Worm (Caenorhabditis elegans) whole organism, L4 larva: ENCODE data around the gene T14B4.8.

Source experiments
- T20F7.1 ChIP-seq: fragments of 200-800 bp; sonication (Bioruptor generic); optimal IDR thresholded peaks from 2 replicates; lab custom pipeline; 2018; ENCODE audit warnings: mild to moderate bottlenecking, missing genetic modification characterization, missing compliant biosample characterization
- T26A8.4 ChIP-seq: fragments of 200-800 bp; sonication (Bioruptor generic); IDR thresholded peaks from 2 replicates; pipeline ENCODE4 v1.3.6; 2022; ENCODE audit warnings: missing genetic modification characterization, missing compliant biosample characterization
- Y105C5A.15 ChIP-seq: fragments of 200-800 bp; sonication (Bioruptor generic); IDR thresholded peaks from 2 replicates; pipeline ENCODE4 v1.3.6; 2022; ENCODE audit warnings: missing genetic modification characterization, missing compliant biosample characterization
- Y5F2A.4 ChIP-seq: fragments of 200-800 bp; sonication (Bioruptor generic); optimal IDR thresholded peaks from 2 replicates; lab custom pipeline; 2018; ENCODE audit warnings: mild to moderate bottlenecking, missing genetic modification characterization, missing compliant biosample characterization
- Y75B8A.6 ChIP-seq: fragments of 200-800 bp; sonication (Bioruptor generic); IDR thresholded peaks from 2 replicates; pipeline ENCODE4 v1.3.6; 2022; ENCODE audit warnings: missing genetic modification reagents, missing genetic modification characterization, missing compliant biosample characterization
- ZK337.2 ChIP-seq: fragments of 200-800 bp; sonication (Bioruptor generic); IDR thresholded peaks from 2 replicates; pipeline ENCODE4 v1.3.6; 2022; ENCODE audit warnings: missing genetic modification reagents, missing genetic modification characterization, missing compliant biosample characterization
- aha-1 ChIP-seq: fragments of 150-350 bp; peaks from one replicate; lab custom pipeline; 2014; ENCODE audit warnings: missing biosample characterization, missing genetic modification characterization
- attf-4 ChIP-seq: sonication (generic microtip); optimal IDR thresholded peaks from 3 replicates; lab custom pipeline; 2017; ENCODE audit warnings: missing biosample characterization, missing genetic modification characterization
- ceh-20 ChIP-seq: fragments of 200-800 bp; sonication (Bioruptor generic); IDR thresholded peaks from 2 replicates; pipeline ENCODE4 v1.3.6; 2022; ENCODE audit warnings: missing genetic modification reagents, missing genetic modification characterization, missing compliant biosample characterization
- ces-1 ChIP-seq: fragments of 150-350 bp; sonication (generic microtip); optimal IDR thresholded peaks from 4 replicates; lab custom pipeline; 2014; ENCODE audit warnings: missing biosample characterization, missing genetic modification reagents, missing genetic modification characterization
- ctbp-1 ChIP-seq: fragments of 200-800 bp; sonication (Bioruptor generic); IDR thresholded peaks from 2 replicates; pipeline ENCODE4 v1.3.6; 2022; ENCODE audit warnings: missing genetic modification reagents, missing genetic modification characterization, missing compliant biosample characterization
- egl-43 ChIP-seq: fragments of 200-800 bp; sonication (Bioruptor generic); IDR thresholded peaks from 2 replicates; pipeline ENCODE4 v1.3.6; 2022; ENCODE audit warnings: missing genetic modification reagents, missing genetic modification characterization, missing compliant biosample characterization
- fkh-10 ChIP-seq: fragments of 150-350 bp; optimal IDR thresholded peaks from 2 replicates; lab custom pipeline; 2014; ENCODE audit warnings: missing biosample characterization, missing genetic modification reagents, missing genetic modification characterization
- hlh-11 ChIP-seq: fragments of 200-800 bp; sonication (Bioruptor generic); optimal IDR thresholded peaks from 2 replicates; lab custom pipeline; 2018; ENCODE audit warnings: mild to moderate bottlenecking, missing genetic modification characterization, missing compliant biosample characterization
- hlh-30 ChIP-seq: sonication (generic microtip); optimal IDR thresholded peaks from 2 replicates; lab custom pipeline; 2017; ENCODE audit warnings: antibody characterized with exemption, mild to moderate bottlenecking, missing genetic modification characterization, missing compliant biosample characterization; ENCODE audit not compliant: insufficient read depth
- jun-1 ChIP-seq: fragments of 150-350 bp; optimal IDR thresholded peaks from 2 replicates; lab custom pipeline; 2014; ENCODE audit warnings: missing biosample characterization, missing genetic modification reagents, missing genetic modification characterization
- lim-7 ChIP-seq: fragments of 200-800 bp; sonication (Bioruptor generic); IDR thresholded peaks from 2 replicates; pipeline ENCODE4 v1.3.6; 2022; ENCODE audit warnings: missing genetic modification characterization, missing compliant biosample characterization
- lin-1 ChIP-seq: fragments of 200-800 bp; sonication (Bioruptor generic); IDR thresholded peaks from 2 replicates; pipeline ENCODE4 v1.3.6; 2022; ENCODE audit warnings: missing genetic modification reagents, missing genetic modification characterization, missing compliant biosample characterization
- lin-13 ChIP-seq: fragments of 150-350 bp; optimal IDR thresholded peaks from 2 replicates; lab custom pipeline; 2014; ENCODE audit warnings: missing biosample characterization, missing genetic modification reagents, missing genetic modification characterization
- lin-15B ChIP-seq: fragments of 150-350 bp; sonication (generic microtip); optimal IDR thresholded peaks from 3 replicates; lab custom pipeline; 2014; ENCODE audit warnings: missing biosample characterization, missing genetic modification characterization
- lsy-2 ChIP-seq, 2 experiments: fragments of 150-350 bp in 1 of 2; sonication (generic microtip) in 1 of 2; optimal IDR thresholded peaks; 2 replicates each; lab custom pipeline; 2014 to 2017; ENCODE audit warnings: missing biosample characterization in 2 of 2, missing genetic modification characterization in 2 of 2
- madf-5 ChIP-seq, 2 experiments: fragments of 200-800 bp; sonication (Bioruptor generic); IDR thresholded peaks; 2 replicates each; pipeline ENCODE4 v1.3.6; 2022; ENCODE audit warnings: missing compliant biosample characterization in 2 of 2, missing genetic modification characterization in 2 of 2
- mdl-1 ChIP-seq, 2 experiments: fragments of 150-350 bp in 1 of 2; sonication (generic microtip) in 1 of 2; optimal IDR thresholded peaks; 2 replicates each; lab custom pipeline; 2014 to 2017; ENCODE audit warnings: missing biosample characterization in 2 of 2, missing genetic modification characterization in 2 of 2
- mes-2 ChIP-seq: sonication (generic microtip); optimal IDR thresholded peaks from 2 replicates; lab custom pipeline; 2016; ENCODE audit warnings: missing genotype, mild to moderate bottlenecking, missing genetic modification characterization, missing compliant biosample characterization; ENCODE audit not compliant: poor library complexity, severe bottlenecking
- mxl-3 ChIP-seq: fragments of 200-800 bp; sonication (Bioruptor generic); optimal IDR thresholded peaks from 2 replicates; lab custom pipeline; 2018; ENCODE audit warnings: mild to moderate bottlenecking, missing genetic modification characterization, missing compliant biosample characterization
- nhr-11 ChIP-seq: fragments of 150-350 bp; optimal IDR thresholded peaks from 2 replicates; lab custom pipeline; 2014; ENCODE audit warnings: missing biosample characterization, missing genetic modification characterization
- nhr-237 ChIP-seq: sonication (generic microtip); optimal IDR thresholded peaks from 2 replicates; lab custom pipeline; 2017; ENCODE audit warnings: missing biosample characterization, missing genetic modification characterization
- nhr-25 ChIP-seq: sonication (generic microtip); optimal IDR thresholded peaks from 2 replicates; lab custom pipeline; 2017; ENCODE audit warnings: missing genetic modification characterization, mild to moderate bottlenecking, missing compliant biosample characterization, antibody characterized with exemption, moderate library complexity, borderline replicate concordance; ENCODE audit not compliant: insufficient read depth
- nhr-28 ChIP-seq: fragments of 150-350 bp; optimal IDR thresholded peaks from 2 replicates; lab custom pipeline; 2014; ENCODE audit warnings: missing biosample characterization, missing genetic modification characterization
- nhr-6 ChIP-seq: fragments of 150-350 bp; optimal IDR thresholded peaks from 2 replicates; lab custom pipeline; 2014; ENCODE audit warnings: missing biosample characterization, missing genetic modification characterization
- set-16 ChIP-seq: fragments of 200-800 bp; sonication (Bioruptor generic); IDR thresholded peaks from 2 replicates; pipeline ENCODE4 v1.3.6; 2022; ENCODE audit warnings: missing genetic modification reagents, missing genetic modification characterization, missing compliant biosample characterization
- snpc-1.2 ChIP-seq: fragments of 200-800 bp; sonication (Bioruptor generic); IDR thresholded peaks from 2 replicates; pipeline ENCODE4 v1.3.6; 2022; ENCODE audit warnings: missing genetic modification reagents, missing genetic modification characterization, missing compliant biosample characterization
- unc-130 ChIP-seq: sonication (generic microtip); optimal IDR thresholded peaks from 2 replicates; lab custom pipeline; 2016; ENCODE audit warnings: missing genetic modification reagents, missing genetic modification characterization, missing compliant biosample characterization
- unc-62 ChIP-seq, 3 experiments: fragments of 150-350 bp in 1 of 3; sonication (generic microtip); optimal IDR thresholded peaks in 2 of 3; peaks in 1 of 3; 1 replicate in 1 of 3; 2 replicates in 2 of 3; lab custom pipeline; 2014 to 2017; ENCODE audit warnings: missing biosample characterization in 3 of 3, missing genetic modification characterization in 3 of 3, missing genetic modification reagents in 3 of 3, missing genotype in 1 of 3
- zfp-2 ChIP-seq: sonication (generic microtip); optimal IDR thresholded peaks from 2 replicates; lab custom pipeline; 2016; ENCODE audit warnings: mild to moderate bottlenecking, missing genetic modification characterization, missing compliant biosample characterization
- zip-11 ChIP-seq: fragments of 200-800 bp; sonication (Bioruptor generic); IDR thresholded peaks from 2 replicates; pipeline ENCODE4 v1.3.6; 2022; ENCODE audit warnings: missing genetic modification characterization, missing compliant biosample characterization
- zip-2 ChIP-seq: fragments of 150-350 bp; optimal IDR thresholded peaks from 2 replicates; lab custom pipeline; 2014; ENCODE audit warnings: missing biosample characterization, missing genetic modification characterization

Gene T14B4.8

ce11 chrII:6713003-6713402 is 16.2 kb downstream of the T14B4.8 start:
- TF ChIP-seq ZK337.2 (no peak), lim-7 (GFP tag; lab: Robert Waterston, UW) (no peak), aha-1 (peak; percentile 45), lsy-2 (tag; optimal IDR thresholded peaks at IDR 0.05; lab: Kevin White, UChicago) (no peak), ces-1 (GFP tag; lab: Kevin White, UChicago) (no peak), T20F7.1 (GFP tag; lab: Kevin White, UChicago) (no peak), zfp-2 (no peak), Y5F2A.4 (GFP tag; lab: Kevin White, UChicago) (no peak)

ce11 chrII:6712177-6712981 is 16.8 kb downstream of the T14B4.8 start, which contains the start of the genes dpy-10 and T14B4.19:
TSS of gene dpy-10 (minus strand) at chrII:6712227.
TSS of gene T14B4.19 (minus strand) at chrII:6712931.
- TF ChIP-seq mxl-3 (GFP tag; lab: Kevin White, UChicago) (peak; percentile 73), aha-1 (peak; percentile 3), mdl-1 (tag; optimal IDR thresholded peaks at IDR 0.05; lab: Kevin White, UChicago) (peak in 1 of 2 experiments; percentile 27), jun-1 (tag; lab: Kevin White, UChicago) (no peak), lin-15B (no peak), zip-11 (no peak), mes-2 (tag; lab: Kevin White, UChicago) (no peak), nhr-28 (peak; percentile 44), attf-4 (tag; lab: Kevin White, UChicago) (no peak), zfp-2 (no peak), hlh-30 (tag; lab: Kevin White, UChicago) (peak; percentile 41), hlh-11 (tag; lab: Kevin White, UChicago) (peak; percentile 61), lsy-2 (tag; optimal IDR thresholded peaks at IDR 0.05; lab: Kevin White, UChicago) (peak in 1 of 2 experiments; percentile 37)
- TF ChIP-seq, all 104 proteins: peak for 7

- peak; percentile 74; the same call in 1 of the 2 replicates for TF ChIP-seq set-16 (GFP tag; lab: Robert Waterston, UW)
- no peak for TF ChIP-seq snpc-1.2 (GFP tag; lab: Robert Waterston, UW)
- no peak for TF ChIP-seq nhr-11
- 0 out of 2 replicates have a peak, but pooled peaks have one; percentile 3 for TF ChIP-seq egl-43 (GFP tag; lab: Robert Waterston, UW)
- peak; percentile 11 for TF ChIP-seq aha-1
These were observed 18.6 kb downstream of the T14B4.8 start for ce11 chrII:6710596-6710995.

ce11 chrII:6709680-6710079 is 19.5 kb downstream of the T14B4.8 start:
- TF ChIP-seq zip-2 (tag; lab: Kevin White, UChicago), result no peak
- TF ChIP-seq nhr-25 (tag; lab: Kevin White, UChicago), result no peak
- TF ChIP-seq lin-13 (GFP tag; lab: Kevin White, UChicago), result no peak
- peak; percentile 49 for TF ChIP-seq ces-1 (GFP tag; lab: Kevin White, UChicago)
- TF ChIP-seq aha-1, result no peak
- TF ChIP-seq hlh-11 (tag; lab: Kevin White, UChicago), result no peak
- TF ChIP-seq ceh-20 (GFP tag; lab: Robert Waterston, UW), result no peak
- TF ChIP-seq ctbp-1 (GFP tag; lab: Robert Waterston, UW), result peak; percentile 59; the same call in 1 of the 2 replicates
- no peak for TF ChIP-seq Y105C5A.15 (GFP tag; lab: Robert Waterston, UW)
- TF ChIP-seq attf-4 (tag; lab: Kevin White, UChicago), result no peak
- TF ChIP-seq mdl-1 (tag; optimal IDR thresholded peaks at IDR 0.05; lab: Kevin White, UChicago), result no peak
- no peak for TF ChIP-seq Y75B8A.6
- TF ChIP-seq madf-5 (GFP tag; IDR thresholded peaks at IDR 0.05; lab: Robert Waterston, UW), result no peak
- peak; percentile 69 for TF ChIP-seq fkh-10 (GFP tag; lab: Kevin White, UChicago)
- no peak for TF ChIP-seq nhr-6 (tag; lab: Kevin White, UChicago)
- no peak for TF ChIP-seq T26A8.4 (GFP tag; lab: Robert Waterston, UW)
- TF ChIP-seq unc-130 (GFP tag; lab: Kevin White, UChicago), result no peak
- TF ChIP-seq unc-62 (GFP tag; optimal IDR thresholded peaks at IDR 0.05 in 1 of 2; lab: Kevin White, UChicago), result no peak
- no peak for TF ChIP-seq unc-62 (tag; optimal IDR thresholded peaks at IDR 0.05; lab: Kevin White, UChicago)
- TF ChIP-seq nhr-237 (tag; lab: Kevin White, UChicago), result no peak
- no peak for TF ChIP-seq lin-1 (GFP tag; lab: Robert Waterston, UW)
